Worm (Caenorhabditis elegans) whole organism, L3 larva: ENCODE measurements around the gene Y55F3BR.2.

Experiments
- R02D3.7 ChIP-seq: fragments of 150-350 bp; optimal IDR thresholded peaks from 2 replicates; lab custom pipeline; 2014; ENCODE audit warnings: missing biosample characterization, missing genetic modification characterization
- ZK546.5 ChIP-seq: sonication (generic microtip); optimal IDR thresholded peaks from 2 replicates; lab custom pipeline; 2017; ENCODE audit warnings: missing biosample characterization, missing genetic modification characterization
- ama-1 ChIP-seq: fragments of 150-350 bp; optimal IDR thresholded peaks from 2 replicates; lab custom pipeline; 2018
- ceh-82 ChIP-seq: fragments of 150-350 bp; optimal IDR thresholded peaks from 2 replicates; lab custom pipeline; 2014; ENCODE audit warnings: missing biosample characterization, missing genetic modification characterization
- ceh-9 ChIP-seq: sonication (generic microtip); optimal IDR thresholded peaks from 2 replicates; lab custom pipeline; 2018; ENCODE audit warnings: missing biosample characterization, missing genetic modification characterization
- egl-27 ChIP-seq: sonication (generic microtip); optimal IDR thresholded peaks from 4 replicates; lab custom pipeline; 2017; ENCODE audit warnings: missing biosample characterization, missing genetic modification reagents, missing genetic modification characterization
- egl-5 ChIP-seq: fragments of 150-350 bp; optimal IDR thresholded peaks from 2 replicates; lab custom pipeline; 2017; ENCODE audit warnings: missing biosample characterization, missing genetic modification reagents, missing genetic modification characterization, inconsistent platforms
- elt-1 ChIP-seq: fragments of 150-350 bp; optimal IDR thresholded peaks from 2 replicates; lab custom pipeline; 2014; ENCODE audit warnings: missing biosample characterization, missing genetic modification characterization
- elt-3 ChIP-seq, 3 experiments: fragments of 150-350 bp in 1 of 3; sonication (generic microtip) in 2 of 3; optimal IDR thresholded peaks; 2 replicates in 2 of 3; 4 replicates in 1 of 3; lab custom pipeline; 2014 to 2017; ENCODE audit warnings: missing biosample characterization in 3 of 3, missing genetic modification characterization in 3 of 3
- eor-1 ChIP-seq, 2 experiments: fragments of 150-350 bp; optimal IDR thresholded peaks; 2 replicates each; lab custom pipeline; 2014 to 2018; ENCODE audit warnings: missing biosample characterization in 2 of 2, missing genetic modification characterization in 2 of 2
- fkh-10 ChIP-seq: sonication (generic microtip); optimal IDR thresholded peaks from 2 replicates; lab custom pipeline; 2017; ENCODE audit warnings: missing biosample characterization, missing genetic modification reagents, missing genetic modification characterization
- fos-1 ChIP-seq: fragments of 150-350 bp; optimal IDR thresholded peaks from 2 replicates; lab custom pipeline; 2014; ENCODE audit warnings: missing biosample characterization, missing genetic modification characterization
- hmg-11 ChIP-seq: sonication (generic microtip); optimal IDR thresholded peaks from 2 replicates; lab custom pipeline; 2016; ENCODE audit warnings: missing genetic modification characterization, missing compliant biosample characterization
- jun-1 ChIP-seq: fragments of 150-350 bp; optimal IDR thresholded peaks from 2 replicates; lab custom pipeline; 2014; ENCODE audit warnings: missing biosample characterization, missing genetic modification reagents, missing genetic modification characterization
- lin-15B ChIP-seq: fragments of 150-350 bp; optimal IDR thresholded peaks from 2 replicates; lab custom pipeline; 2014; ENCODE audit warnings: missing biosample characterization, missing genetic modification characterization
- lsy-12 ChIP-seq: sonication (generic microtip); optimal IDR thresholded peaks from 2 replicates; lab custom pipeline; 2016; ENCODE audit warnings: mild to moderate bottlenecking, missing genetic modification characterization, missing compliant biosample characterization
- mdl-1 ChIP-seq: fragments of 150-350 bp; optimal IDR thresholded peaks from 2 replicates; lab custom pipeline; 2014; ENCODE audit warnings: missing biosample characterization, missing genetic modification characterization
- mml-1 ChIP-seq: fragments of 150-350 bp; sonication (generic microtip); optimal IDR thresholded peaks from 3 replicates; lab custom pipeline; 2014; ENCODE audit warnings: missing biosample characterization, missing genetic modification characterization
- nfya-1 ChIP-seq: sonication (generic microtip); optimal IDR thresholded peaks from 2 replicates; lab custom pipeline; 2017; ENCODE audit warnings: missing genetic modification characterization, mild to moderate bottlenecking, missing compliant biosample characterization, antibody characterized with exemption, moderate library complexity; ENCODE audit not compliant: insufficient read depth
- nhr-12 ChIP-seq: fragments of 150-350 bp; optimal IDR thresholded peaks from 2 replicates; lab custom pipeline; 2014; ENCODE audit warnings: missing biosample characterization, missing genetic modification characterization
- nhr-237 ChIP-seq: fragments of 150-350 bp; optimal IDR thresholded peaks from 2 replicates; lab custom pipeline; 2014; ENCODE audit warnings: missing biosample characterization, missing genetic modification characterization
- nhr-25 ChIP-seq: sonication (generic microtip); optimal IDR thresholded peaks from 2 replicates; lab custom pipeline; 2017; ENCODE audit warnings: missing biosample characterization, missing genetic modification characterization
- nhr-28 ChIP-seq: fragments of 150-350 bp; optimal IDR thresholded peaks from 2 replicates; lab custom pipeline; 2014; ENCODE audit warnings: missing biosample characterization, missing genetic modification characterization
- nhr-43 ChIP-seq: sonication (generic microtip); optimal IDR thresholded peaks from 2 replicates; lab custom pipeline; 2016; ENCODE audit warnings: mild to moderate bottlenecking, missing genetic modification characterization, missing compliant biosample characterization; ENCODE audit not compliant: poor library complexity, severe bottlenecking
- nhr-67 ChIP-seq: fragments of 150-350 bp; optimal IDR thresholded peaks from 2 replicates; lab custom pipeline; 2014; ENCODE audit warnings: missing biosample characterization, missing genetic modification characterization
- nhr-77 ChIP-seq: fragments of 150-350 bp; optimal IDR thresholded peaks from 2 replicates; lab custom pipeline; 2014; ENCODE audit warnings: missing biosample characterization, missing genetic modification characterization
- pqm-1 ChIP-seq: fragments of 150-350 bp; optimal IDR thresholded peaks from 2 replicates; lab custom pipeline; 2017; ENCODE audit warnings: missing biosample characterization, missing genetic modification characterization, inconsistent platforms
- sea-2 ChIP-seq: fragments of 150-350 bp; sonication (generic microtip); optimal IDR thresholded peaks from 4 replicates; lab custom pipeline; 2014; ENCODE audit warnings: missing biosample characterization, missing genetic modification reagents, missing genetic modification characterization
- skn-1 ChIP-seq: fragments of 150-350 bp; optimal IDR thresholded peaks from 2 replicates; lab custom pipeline; 2014; ENCODE audit warnings: missing biosample characterization, missing genetic modification characterization
- snpc-4 ChIP-seq: fragments of 150-350 bp; optimal IDR thresholded peaks from 2 replicates; lab custom pipeline; 2014; ENCODE audit warnings: missing biosample characterization, missing genetic modification characterization
- unc-39 ChIP-seq: sonication (generic microtip); optimal IDR thresholded peaks from 4 replicates; lab custom pipeline; 2017; ENCODE audit warnings: missing biosample characterization, missing genetic modification characterization
- zag-1 ChIP-seq: fragments of 150-350 bp; optimal IDR thresholded peaks from 2 replicates; lab custom pipeline; 2014; ENCODE audit warnings: missing biosample characterization, missing genetic modification characterization
- ztf-11 ChIP-seq: fragments of 150-350 bp; optimal IDR thresholded peaks from 2 replicates; lab custom pipeline; 2014; ENCODE audit warnings: missing biosample characterization, missing genetic modification characterization
- ztf-4 ChIP-seq: fragments of 150-350 bp; optimal IDR thresholded peaks from 2 replicates; lab custom pipeline; 2014; ENCODE audit warnings: missing biosample characterization, missing genetic modification characterization

The Y55F3BR.2 gene

DNA sequence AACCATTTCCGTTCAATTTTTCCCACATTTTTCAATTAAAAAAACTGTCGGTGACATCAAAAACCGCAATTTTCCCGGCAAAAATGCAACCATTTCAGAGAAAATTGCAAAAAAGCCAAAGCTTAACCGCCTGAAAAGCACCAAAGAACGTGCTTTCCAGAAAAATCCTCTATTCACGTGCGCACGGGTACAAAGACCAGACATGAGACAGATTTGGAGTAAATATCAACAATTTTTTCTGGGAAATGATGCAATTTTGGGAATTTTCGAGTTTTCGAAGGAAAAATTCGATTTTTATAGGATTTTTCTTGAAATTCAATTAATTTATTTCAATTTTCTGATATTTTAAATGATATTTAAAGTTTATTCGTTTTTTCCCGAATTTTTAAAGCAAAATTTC is 29.6 kb upstream of the Y55F3BR.2 start:
- TF ChIP-seq elt-1 (no peak), lsy-12 (tag; lab: Kevin White, UChicago) (no peak), snpc-4 (no peak)

DNA sequence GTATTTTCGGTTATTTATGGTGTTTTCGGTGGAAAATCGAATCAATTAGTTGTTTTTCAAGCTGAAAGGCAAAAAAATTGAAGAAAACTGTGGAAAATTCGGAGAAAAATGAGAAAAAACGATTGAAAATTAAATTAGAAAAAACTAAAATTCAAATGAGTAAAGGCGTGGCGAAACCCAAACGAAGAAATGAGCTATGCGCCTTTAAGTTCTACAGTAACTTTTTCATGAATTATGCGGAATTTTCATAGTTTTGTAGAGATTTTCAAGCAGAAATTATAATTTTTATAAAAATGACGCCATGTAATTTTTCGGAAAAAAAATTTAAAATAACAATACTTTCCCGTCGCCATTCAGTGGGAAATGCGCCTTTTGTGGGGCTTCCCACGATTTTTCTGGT is 29.0 kb upstream of the Y55F3BR.2 start:
- TF ChIP-seq sea-2 (GFP tag; lab: Kevin White, UChicago), result no peak
- TF ChIP-seq zag-1 (tag; lab: Kevin White, UChicago), result no peak
- TF ChIP-seq ZK546.5 (tag; lab: Kevin White, UChicago), result no peak
- no peak for TF ChIP-seq hmg-11
- no peak for TF ChIP-seq unc-39 (tag; lab: Kevin White, UChicago)
- TF ChIP-seq ceh-82 (tag; lab: Kevin White, UChicago), result no peak
- no peak for TF ChIP-seq nhr-12 (tag; lab: Kevin White, UChicago)
- TF ChIP-seq mml-1, result no peak
- TF ChIP-seq snpc-4, result no peak
- no peak for TF ChIP-seq egl-5
- TF ChIP-seq ztf-11 (tag; lab: Kevin White, UChicago), result no peak
- no peak for TF ChIP-seq mdl-1 (tag; lab: Kevin White, UChicago)
- TF ChIP-seq R02D3.7 (tag; lab: Kevin White, UChicago), result no peak
- no peak for TF ChIP-seq eor-1 (tag; optimal IDR thresholded peaks at IDR 0.05; lab: Kevin White, UChicago)
- no peak for TF ChIP-seq elt-3 (tag; optimal IDR thresholded peaks at IDR 0.05; lab: Kevin White, UChicago)
- TF ChIP-seq nfya-1 (tag; lab: Kevin White, UChicago), result no peak
- TF ChIP-seq ceh-9 (tag; lab: Kevin White, UChicago), result no peak
- no peak for TF ChIP-seq pqm-1
- TF ChIP-seq egl-27, result no peak
- TF ChIP-seq, all 47 proteins: peak for 0

DNA sequence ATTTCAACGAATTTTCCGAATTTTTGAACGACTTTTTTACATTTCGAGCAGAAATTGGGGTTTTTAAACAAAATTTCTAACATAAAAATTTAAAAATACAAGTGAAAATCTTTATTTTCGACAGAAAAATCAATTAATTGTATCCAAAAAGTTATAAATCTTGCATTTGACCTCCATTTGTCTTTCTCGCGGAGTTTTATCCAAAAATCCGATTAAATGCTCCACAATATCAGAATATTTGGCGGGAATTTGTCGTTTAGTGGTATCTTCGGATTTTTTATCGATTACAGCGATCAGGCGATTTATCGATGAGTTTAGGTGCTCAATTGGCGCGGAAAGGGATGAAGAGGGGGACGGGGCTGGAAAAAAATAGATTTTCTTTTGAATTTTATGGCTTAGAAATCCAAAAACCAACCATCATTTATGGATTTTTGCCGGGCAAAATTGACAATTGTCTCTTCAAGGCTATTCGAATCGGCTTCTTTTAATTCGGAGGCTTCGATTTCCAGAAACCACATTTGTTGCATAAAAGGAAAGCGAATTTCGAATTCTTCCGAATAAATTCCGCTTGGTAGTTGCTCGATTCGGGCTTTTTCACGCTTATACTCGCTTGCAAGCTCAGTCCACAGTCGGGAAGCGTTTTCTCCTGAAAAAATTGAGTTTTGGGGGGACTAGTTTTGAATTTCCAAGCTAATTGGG is 28.3 kb upstream of the Y55F3BR.2 start:
- TF ChIP-seq jun-1 (tag; lab: Kevin White, UChicago) (no peak), nhr-43 (no peak), lin-15B (tag; lab: Kevin White, UChicago) (no peak), ztf-11 (tag; lab: Kevin White, UChicago) (no peak), nhr-237 (tag; lab: Kevin White, UChicago) (no peak), snpc-4 (no peak), ZK546.5 (tag; lab: Kevin White, UChicago) (no peak), fkh-10 (GFP tag; lab: Kevin White, UChicago) (no peak), fos-1 (tag; lab: Kevin White, UChicago) (no peak), nhr-67 (no peak), nhr-12 (tag; lab: Kevin White, UChicago) (no peak), R02D3.7 (tag; lab: Kevin White, UChicago) (no peak)

DNA sequence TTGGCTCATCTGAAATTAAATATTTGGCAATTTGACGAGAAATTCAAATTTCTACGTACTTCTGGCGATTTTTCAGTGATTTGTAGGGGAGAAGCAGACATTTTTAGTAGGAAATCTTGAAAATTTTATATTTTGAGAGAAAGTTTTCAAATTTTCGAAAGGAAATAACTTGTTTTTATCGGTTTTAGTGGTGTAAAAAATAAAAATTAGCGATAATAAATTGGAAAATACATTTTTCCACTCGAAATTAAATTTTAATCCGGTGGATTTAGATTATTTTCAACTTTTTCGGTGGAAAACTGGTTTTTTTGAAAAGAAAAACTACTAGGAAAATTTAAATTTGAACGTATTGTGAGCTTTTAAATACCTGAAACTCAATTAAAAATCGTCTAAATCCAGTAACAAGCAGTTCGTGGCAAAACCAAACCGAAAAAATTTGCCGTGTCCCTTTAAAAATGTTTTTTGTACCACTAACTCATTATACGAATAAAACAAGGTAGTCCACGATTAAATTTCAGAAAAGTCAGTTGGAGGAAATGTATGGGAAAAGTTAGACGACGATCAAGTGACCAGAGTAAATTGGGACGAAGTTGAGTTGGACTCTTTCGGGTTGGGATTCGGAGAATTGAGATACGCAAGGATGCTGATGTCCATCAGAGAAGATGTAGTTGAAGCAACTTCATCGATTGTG is 26.8 kb upstream of the Y55F3BR.2 start, which contains the start of the genes madf-1 and Y55F3BR.10:
Gene madf-1, minus strand, starts transcription at position 101 of the 691 bp plus-strand sequence.
Gene Y55F3BR.10, plus strand, starts transcription at position 641 of the 691 bp plus-strand sequence.
- TF ChIP-seq snpc-4 (no peak), zag-1 (tag; lab: Kevin White, UChicago) (no peak), ama-1 (lab: Kevin White, UChicago) (no peak), nhr-25 (tag; lab: Kevin White, UChicago) (no peak), ceh-9 (tag; lab: Kevin White, UChicago) (no peak), ztf-4 (tag; lab: Kevin White, UChicago) (no peak), pqm-1 (no peak), ZK546.5 (tag; lab: Kevin White, UChicago) (no peak), R02D3.7 (tag; lab: Kevin White, UChicago) (no peak), nhr-77 (tag; lab: Kevin White, UChicago) (no peak), nhr-28 (no peak), fkh-10 (GFP tag; lab: Kevin White, UChicago) (no peak), skn-1 (no peak)
- TF ChIP-seq, all 47 proteins: peak for 0
